Worm (Caenorhabditis elegans): Measurements from ENCODE around the gene anoh-2.

The anoh-2 gene

DNA sequence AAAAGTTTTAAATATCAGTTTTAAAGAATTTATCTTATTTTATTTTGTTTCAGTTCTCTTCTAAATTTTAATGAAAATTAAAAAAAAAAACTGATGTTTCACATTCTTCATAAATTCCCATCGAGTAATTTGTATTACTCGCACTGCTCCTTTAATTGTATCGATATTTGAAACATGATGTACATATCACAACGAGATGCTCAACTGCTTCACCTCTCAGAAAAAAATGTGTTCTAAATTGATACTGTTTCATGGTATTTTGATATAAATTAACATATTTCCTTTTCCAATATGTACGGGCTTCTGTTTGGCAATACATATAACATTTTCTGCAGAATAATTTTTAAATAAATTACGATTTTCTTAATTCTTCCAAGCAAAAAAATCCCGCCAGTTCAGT is 29.6 kb downstream of the anoh-2 start:
- TF ChIP-seq hlh-30 (tag; optimal IDR thresholded peaks at IDR 0.05; ENCODE audit: insufficient read depth) (no peak), K09A11.1 (tag; optimal IDR thresholded peaks at IDR 0.05; ENCODE audit: insufficient read depth) (no peak), fkh-6 (tag; optimal IDR thresholded peaks at IDR 0.05) (no peak), tbx-2 (tag; optimal IDR thresholded peaks at IDR 0.05) (no peak), elt-4 (tag; optimal IDR thresholded peaks at IDR 0.05) (no peak), nfya-1 (tag; optimal IDR thresholded peaks at IDR 0.05) (no peak), unc-42 (tag; optimal IDR thresholded peaks at IDR 0.05) (no peak), ceh-45 (GFP tag; IDR thresholded peaks at IDR 0.05) (no peak), fkh-10 (GFP tag; optimal IDR thresholded peaks at IDR 0.05) (no peak), pat-9 (tag; optimal IDR thresholded peaks at IDR 0.05) (no peak), ama-1 (optimal IDR thresholded peaks at IDR 0.05) (no peak), ets-4 (tag; optimal IDR thresholded peaks at IDR 0.05) (no peak)

DNA sequence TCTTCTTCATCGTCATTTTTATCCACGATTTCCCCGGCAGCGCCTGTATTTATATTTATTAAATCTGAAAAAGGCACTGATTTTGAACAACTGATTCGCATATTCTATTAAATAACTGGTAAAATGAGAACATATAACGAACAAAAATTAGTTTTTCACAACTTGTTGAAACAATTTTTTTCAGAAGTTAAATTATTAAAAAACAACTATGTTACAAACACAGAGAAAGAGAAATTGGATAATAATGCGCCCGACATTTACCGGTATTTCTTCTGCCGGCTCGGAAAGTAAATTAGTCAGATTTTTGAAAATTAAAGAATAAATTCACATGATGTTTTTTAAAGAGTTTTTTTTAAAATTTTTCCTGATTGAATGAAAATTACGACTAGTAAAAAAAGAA is 41.7 kb downstream of the anoh-2 start, which contains the start of gene haf-8:
Gene haf-8, minus strand, starts transcription at position 101 of the 400 bp plus-strand sequence.
- no peak for TF ChIP-seq ets-4 (tag; optimal IDR thresholded peaks at IDR 0.05)
- TF ChIP-seq unc-42 (tag; optimal IDR thresholded peaks at IDR 0.05): no peak
- no peak for TF ChIP-seq mec-3 (tag; optimal IDR thresholded peaks at IDR 0.05; ENCODE audit: borderline replicate concordance)
- TF ChIP-seq pat-9 (tag; optimal IDR thresholded peaks at IDR 0.05): no peak
- no peak for TF ChIP-seq rnt-1 (tag; optimal IDR thresholded peaks at IDR 0.05)
- no peak for TF ChIP-seq nhr-232 (tag; optimal IDR thresholded peaks at IDR 0.05)
- no peak for TF ChIP-seq nhr-11 (tag; optimal IDR thresholded peaks at IDR 0.05)
- no peak for TF ChIP-seq hlh-13 (GFP tag; optimal IDR thresholded peaks at IDR 0.05)
- TF ChIP-seq unc-55 (GFP tag; optimal IDR thresholded peaks at IDR 0.05): no peak
- no peak for TF ChIP-seq nfya-1 (tag; optimal IDR thresholded peaks at IDR 0.05)
- no peak for TF ChIP-seq fax-1 (tag; optimal IDR thresholded peaks at IDR 0.05)
- no peak for TF ChIP-seq hlh-15 (tag; optimal IDR thresholded peaks at IDR 0.05)

DNA sequence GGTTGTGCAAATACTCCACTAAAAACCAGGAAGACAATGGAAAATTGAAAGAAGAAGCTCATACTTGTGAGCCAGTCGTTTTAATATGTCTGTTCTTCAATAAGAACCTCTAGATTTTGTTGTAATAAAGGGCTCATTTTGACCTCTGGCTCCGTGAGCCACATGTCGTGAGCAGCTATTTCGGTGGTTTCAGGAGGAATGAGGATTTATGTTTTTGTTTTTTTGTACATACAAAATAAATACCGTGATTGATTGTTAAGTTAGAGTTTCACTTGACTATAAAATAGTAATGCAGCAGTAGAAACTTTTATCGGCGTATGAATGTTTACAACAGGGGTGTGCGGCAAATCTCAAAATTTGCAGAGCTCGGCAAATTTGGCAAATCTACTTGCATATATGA is 46.0 kb downstream of the anoh-2 start, which contains the start of gene Y57G11C.40:
Gene Y57G11C.40, minus strand, starts transcription at position 101 of the 400 bp plus-strand sequence.
- no peak for TF ChIP-seq elt-4 (tag; optimal IDR thresholded peaks at IDR 0.05)
- TF ChIP-seq nhr-232 (tag; optimal IDR thresholded peaks at IDR 0.05): no peak
- no peak for TF ChIP-seq pqm-1 (tag; optimal IDR thresholded peaks at IDR 0.05)
- no peak for TF ChIP-seq rnt-1 (tag; optimal IDR thresholded peaks at IDR 0.05)
- no peak for TF ChIP-seq lin-11 (tag; optimal IDR thresholded peaks at IDR 0.05)
- no peak for TF ChIP-seq ceh-48 (tag; optimal IDR thresholded peaks at IDR 0.05)
- no peak for TF ChIP-seq odd-2 (tag; optimal IDR thresholded peaks at IDR 0.05)

DNA sequence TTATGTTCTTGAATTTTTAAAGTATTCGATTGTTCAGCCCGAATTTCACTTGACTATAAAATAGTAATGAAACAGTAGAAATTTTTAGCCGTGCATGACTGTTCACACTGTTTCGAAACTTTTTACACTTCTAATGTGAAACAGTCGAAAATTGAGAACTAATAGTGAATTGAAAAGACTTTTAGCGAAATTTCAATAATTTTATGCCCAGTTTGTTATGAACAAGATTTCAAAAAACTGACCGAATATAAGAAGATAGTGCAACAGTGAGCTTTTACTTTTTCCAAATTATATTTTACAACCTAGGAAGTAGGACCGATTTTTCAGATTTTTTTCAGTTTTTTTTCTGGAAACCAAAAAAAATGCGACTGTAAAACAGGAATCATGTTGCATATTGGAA is 46.8 kb downstream of the anoh-2 start:
- TF ChIP-seq fkh-10 (GFP tag; optimal IDR thresholded peaks at IDR 0.05) (no peak), hlh-30 (tag; optimal IDR thresholded peaks at IDR 0.05; ENCODE audit: insufficient read depth) (no peak), ama-1 (optimal IDR thresholded peaks at IDR 0.05) (no peak), hlh-13 (GFP tag; optimal IDR thresholded peaks at IDR 0.05) (no peak), pha-2 (tag; optimal IDR thresholded peaks at IDR 0.05) (no peak), ahr-1 (tag; optimal IDR thresholded peaks at IDR 0.05) (no peak), unc-42 (tag; optimal IDR thresholded peaks at IDR 0.05) (no peak), rnt-1 (tag; optimal IDR thresholded peaks at IDR 0.05) (no peak), hlh-15 (tag; optimal IDR thresholded peaks at IDR 0.05) (no peak), nhr-11 (tag; optimal IDR thresholded peaks at IDR 0.05) (no peak), ttx-3 (tag; optimal IDR thresholded peaks at IDR 0.05) (no peak), elt-2 (tag; optimal IDR thresholded peaks at IDR 0.05) (no peak), pqm-1 (tag; optimal IDR thresholded peaks at IDR 0.05) (no peak), ceh-9 (tag; optimal IDR thresholded peaks at IDR 0.05) (no peak), elt-4 (tag; optimal IDR thresholded peaks at IDR 0.05) (no peak)

DNA sequence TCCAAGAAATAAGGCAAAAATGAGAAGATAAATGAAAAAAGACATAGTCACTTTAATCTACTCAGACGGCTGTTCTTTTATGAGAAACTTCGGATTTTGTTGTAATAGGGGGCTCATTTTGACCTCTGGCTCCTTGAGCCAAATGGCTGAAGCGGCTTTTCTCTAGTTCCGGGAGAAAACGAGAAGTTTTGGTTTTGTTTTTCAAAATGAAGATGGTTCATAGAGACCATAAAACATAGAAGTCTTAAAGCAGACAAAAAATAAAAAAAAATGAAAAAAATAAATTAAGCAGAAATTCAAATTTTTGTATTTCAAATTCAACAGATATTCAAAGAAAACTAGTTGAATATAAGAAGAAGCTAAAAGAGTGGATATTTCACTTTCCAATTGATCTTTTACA is 48.2 kb downstream of the anoh-2 start, which contains the start of gene Y57G11C.41:
Gene Y57G11C.41, minus strand, starts transcription at position 101 of the 400 bp plus-strand sequence.
- TF ChIP-seq rnt-1 (tag; optimal IDR thresholded peaks at IDR 0.05) (no peak), ceh-48 (tag; optimal IDR thresholded peaks at IDR 0.05) (no peak), hlh-8 (tag; optimal IDR thresholded peaks at IDR 0.05) (no peak), pros-1 (tag; optimal IDR thresholded peaks at IDR 0.05) (no peak), hlh-6 (tag; optimal IDR thresholded peaks at IDR 0.05) (no peak), nfya-1 (tag; optimal IDR thresholded peaks at IDR 0.05) (no peak), lim-6 (tag; optimal IDR thresholded peaks at IDR 0.05) (no peak), gmeb-2 (tag; optimal IDR thresholded peaks at IDR 0.05) (no peak), dmd-4 (tag; optimal IDR thresholded peaks at IDR 0.05; ENCODE audit: borderline replicate concordance) (no peak), ets-4 (tag; optimal IDR thresholded peaks at IDR 0.05) (no peak), tbx-2 (tag; optimal IDR thresholded peaks at IDR 0.05) (no peak), madf-2 (tag; optimal IDR thresholded peaks at IDR 0.05) (no peak), hlh-15 (tag; optimal IDR thresholded peaks at IDR 0.05) (no peak), F13H6.1 (tag; optimal IDR thresholded peaks at IDR 0.05) (no peak), elt-2 (tag; optimal IDR thresholded peaks at IDR 0.05) (no peak), hlh-13 (GFP tag; optimal IDR thresholded peaks at IDR 0.05) (no peak), K09A11.1 (tag; optimal IDR thresholded peaks at IDR 0.05; ENCODE audit: insufficient read depth) (no peak), unc-3 (GFP tag; conservative IDR thresholded peaks at IDR 0.05) (no peak), unc-3 (tag; optimal IDR thresholded peaks at IDR 0.05) (no peak)
